Fruit fly (Drosophila melanogaster) whole organism: ENCODE data around the gene CG31704.

Experiments
- CG8478 ChIP-seq: fragments of >200 bp; optimal IDR thresholded peaks from 2 replicates; lab custom pipeline; 2018; ENCODE audit warnings: inconsistent platforms
- Dll ChIP-seq: fragments of >200 bp; optimal IDR thresholded peaks from 2 replicates; lab custom pipeline; 2017
- EcR ChIP-seq, 2 experiments: fragments of >200 bp; optimal IDR thresholded peaks; 2 replicates each; lab custom pipeline; 2017; ENCODE audit warnings: missing biosample characterization in 2 of 2, missing genetic modification characterization in 2 of 2, missing genetic modification reagents in 2 of 2
- pan ChIP-seq: fragments of >200 bp; optimal IDR thresholded peaks from 2 replicates; lab custom pipeline; 2017
- psq ChIP-seq: fragments of >200 bp; optimal IDR thresholded peaks from 2 replicates; lab custom pipeline; 2017
- usp ChIP-seq: fragments of >200 bp; optimal IDR thresholded peaks from 2 replicates; lab custom pipeline; 2017; ENCODE audit warnings: missing biosample characterization, missing genetic modification characterization, mixed read lengths

Gene CG31704

DNA sequence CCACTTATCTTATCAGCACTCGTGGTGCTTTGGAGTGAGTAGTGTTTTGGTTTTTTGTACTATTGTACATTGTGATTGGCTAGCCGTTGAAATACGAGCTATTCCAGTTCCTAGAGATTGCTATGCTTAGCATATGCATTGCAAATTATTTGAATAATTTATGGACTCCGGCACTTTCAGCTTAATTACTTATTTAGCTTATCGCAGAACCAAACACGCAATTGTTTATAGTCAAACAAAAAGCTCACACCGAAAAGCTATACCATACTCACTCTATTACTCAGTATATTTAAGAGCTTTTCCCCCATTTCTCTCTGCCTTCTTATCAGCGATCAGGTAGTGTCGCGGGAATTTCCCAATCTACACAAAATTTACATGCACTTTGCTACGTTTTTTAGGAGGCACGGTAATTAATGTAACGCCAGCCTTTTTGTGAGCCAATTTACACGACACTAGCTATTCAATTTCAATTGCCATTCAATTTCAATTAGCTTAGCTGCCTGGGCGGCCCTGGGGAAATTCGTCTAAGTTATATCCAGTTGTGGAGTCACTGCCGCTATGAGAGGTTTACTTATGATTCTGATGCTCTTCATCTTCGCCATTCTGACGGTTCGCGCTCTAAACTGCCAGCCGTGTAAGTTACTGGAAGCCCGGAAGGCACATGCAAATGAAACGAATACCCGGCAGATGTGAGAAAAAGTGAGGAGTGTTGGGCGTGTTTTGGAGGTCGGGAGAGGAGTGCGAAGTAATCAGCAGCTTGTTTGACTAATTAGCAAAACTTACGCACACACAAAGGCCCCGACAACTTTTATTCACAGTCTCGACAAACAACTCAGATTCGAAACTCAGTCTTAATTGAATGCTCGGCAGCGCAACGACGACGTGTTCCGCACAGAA lies 2.0 kb downstream of the CG31704 start, which contains the start of the genes CG44008, CG14933, CG46426 and CG42486:
CG44008 (minus strand) TSS at position 155 of the 897 bp plus-strand sequence.
CG14933 (plus strand) TSS at position 538 of the 897 bp plus-strand sequence.
CG46426 (plus strand) TSS at position 538 of the 897 bp plus-strand sequence.
CG42486 (plus strand) TSS at position 847 of the 897 bp plus-strand sequence.
- no peak for TF ChIP-seq psq (lab: Kevin White, UChicago)
- no peak for TF ChIP-seq CG8478 (lab: Kevin White, UChicago)
- TF ChIP-seq Dll (lab: Kevin White, UChicago): no peak
- TF ChIP-seq pan (lab: Kevin White, UChicago): no peak
- no peak for TF ChIP-seq usp (GFP tag; lab: Kevin White, UChicago)

DNA sequence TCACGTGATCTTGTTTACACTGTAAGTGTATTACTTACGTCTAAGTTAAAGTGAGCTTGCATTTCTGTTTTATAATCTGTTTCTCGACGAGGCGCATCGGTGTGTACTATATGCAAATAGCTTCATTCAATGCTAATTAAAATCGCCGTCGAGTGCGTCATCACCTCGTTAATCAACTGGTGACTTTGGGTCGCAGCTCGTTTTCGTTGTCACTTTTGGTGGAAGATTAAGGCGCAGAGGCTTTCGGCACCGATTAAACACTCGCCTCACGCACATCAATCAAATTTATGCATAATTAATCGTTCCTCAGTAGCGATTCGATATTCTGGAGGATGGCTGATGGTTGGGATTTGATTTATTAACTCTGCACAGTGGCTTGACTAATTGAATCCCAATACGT lies 3.8 kb downstream of the CG31704 start:
- TF ChIP-seq pan (lab: Kevin White, UChicago): no peak

DNA sequence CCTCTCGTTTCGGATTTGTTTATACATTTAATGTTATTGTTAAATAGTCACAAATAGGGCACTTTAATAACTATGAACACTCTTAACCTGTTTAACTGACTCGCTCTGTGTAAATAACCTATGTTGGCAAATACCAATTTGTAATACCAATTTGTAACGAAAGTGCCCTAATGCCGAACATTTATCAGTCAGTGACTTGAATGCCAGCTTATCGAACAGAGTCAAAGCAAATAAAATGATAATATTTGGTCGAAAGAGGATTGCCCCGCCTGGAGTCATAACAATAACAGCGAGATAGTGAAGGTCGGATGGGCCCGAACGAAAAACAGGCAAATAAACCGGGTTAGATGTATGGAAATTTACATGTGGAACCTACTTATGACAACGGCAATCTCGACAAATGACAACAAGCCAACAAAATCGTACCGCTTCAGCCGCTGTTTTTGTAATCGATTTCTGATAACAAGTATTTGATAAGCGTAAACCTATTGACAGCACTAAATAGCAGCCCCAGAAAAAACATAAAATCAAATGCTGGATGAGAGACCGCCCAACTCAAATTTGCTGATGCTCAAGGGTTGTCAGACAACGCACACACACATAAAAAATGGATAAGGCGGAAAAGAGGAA lies 4.8 kb downstream of the CG31704 start:
- TF ChIP-seq EcR (GFP tag; optimal IDR thresholded peaks at IDR 0.05; lab: Kevin White, UChicago): no peak
- no peak for TF ChIP-seq psq (lab: Kevin White, UChicago)
- no peak for TF ChIP-seq pan (lab: Kevin White, UChicago)
- TF ChIP-seq usp (GFP tag; lab: Kevin White, UChicago): no peak
- TF ChIP-seq Dll (lab: Kevin White, UChicago): no peak
- TF ChIP-seq CG8478 (lab: Kevin White, UChicago): no peak

DNA sequence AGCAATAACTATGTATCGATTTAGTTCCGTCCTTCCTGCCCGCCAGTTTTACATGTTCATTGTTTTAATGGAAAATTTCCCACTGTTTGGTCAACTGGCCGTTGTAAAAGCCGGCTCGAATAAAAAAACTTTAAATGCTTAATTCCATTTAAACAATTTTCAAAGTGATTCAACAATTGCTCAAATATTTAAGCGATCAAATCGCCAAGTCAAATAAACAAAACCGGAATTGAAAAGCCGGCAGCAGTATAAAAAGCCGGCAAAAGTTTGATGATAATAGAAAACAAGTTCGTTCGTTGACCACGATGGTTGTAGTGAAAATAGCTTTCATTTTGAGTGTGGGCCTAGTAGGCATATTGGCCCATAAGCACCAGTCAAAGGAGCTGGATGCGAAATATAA lies 6.4 kb downstream of the CG31704 start, which contains the start of gene Mal-B1:
Mal-B1 (plus strand) TSS at position 301 of the 400 bp plus-strand sequence.
- TF ChIP-seq EcR (GFP tag; optimal IDR thresholded peaks at IDR 0.05; lab: Kevin White, UChicago): no peak
- TF ChIP-seq psq (lab: Kevin White, UChicago): no peak
- no peak for TF ChIP-seq CG8478 (lab: Kevin White, UChicago)
- no peak for TF ChIP-seq usp (GFP tag; lab: Kevin White, UChicago)
- TF ChIP-seq pan (lab: Kevin White, UChicago): no peak
- TF ChIP-seq Dll (lab: Kevin White, UChicago): no peak

DNA sequence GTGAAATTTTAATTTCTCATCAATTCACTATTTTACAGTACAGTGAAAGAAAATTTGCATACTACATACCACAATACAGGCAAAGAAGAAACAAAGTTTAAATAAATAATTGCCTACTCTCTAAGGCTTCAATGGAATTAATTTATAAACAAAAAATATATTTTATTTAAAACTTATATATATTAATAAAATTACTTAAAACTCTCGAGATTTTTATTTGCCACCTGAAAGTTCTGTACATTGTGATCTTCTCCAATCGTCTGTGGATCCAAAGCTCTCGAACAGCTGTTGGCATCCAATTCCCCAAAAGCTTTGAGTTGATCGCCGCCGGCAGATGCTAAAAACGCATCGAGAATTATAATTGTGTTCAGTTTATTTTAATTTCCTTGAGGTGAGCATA lies 9.2 kb downstream of the CG31704 start, which contains the start of gene Mal-B2:
Mal-B2 (plus strand) TSS at position 301 of the 400 bp plus-strand sequence.
- TF ChIP-seq CG8478 (lab: Kevin White, UChicago): no peak
- no peak for TF ChIP-seq pan (lab: Kevin White, UChicago)
- no peak for TF ChIP-seq psq (lab: Kevin White, UChicago)
- no peak for TF ChIP-seq Dll (lab: Kevin White, UChicago)
- no peak for TF ChIP-seq usp (GFP tag; lab: Kevin White, UChicago)
- TF ChIP-seq EcR (GFP tag; optimal IDR thresholded peaks at IDR 0.05; lab: Kevin White, UChicago): no peak

DNA sequence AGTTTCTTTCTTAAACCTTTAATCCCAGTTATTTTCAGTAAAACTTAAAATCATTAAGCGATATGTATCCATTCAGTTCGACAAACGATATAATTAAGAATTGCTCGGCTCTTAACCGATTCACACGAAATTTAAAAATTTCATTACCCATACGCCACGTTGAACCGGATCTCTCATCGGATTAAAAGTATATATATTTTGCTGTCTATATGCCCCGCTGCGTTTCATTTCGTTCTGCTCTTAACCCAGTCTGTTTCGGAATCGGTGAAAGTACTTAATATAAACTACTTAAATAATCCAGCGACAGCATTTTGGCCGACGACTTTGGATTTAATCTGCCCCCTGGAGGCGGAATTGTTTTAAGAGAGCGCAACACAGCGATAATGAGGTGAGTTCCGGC lies 12.6 kb downstream of the CG31704 start, which contains the start of gene CG42751:
CG42751 (plus strand) TSS at position 301 of the 400 bp plus-strand sequence.
- TF ChIP-seq psq (lab: Kevin White, UChicago): no peak
- TF ChIP-seq CG8478 (lab: Kevin White, UChicago): no peak
- no peak for TF ChIP-seq usp (GFP tag; lab: Kevin White, UChicago)
- no peak for TF ChIP-seq pan (lab: Kevin White, UChicago)
- no peak for TF ChIP-seq Dll (lab: Kevin White, UChicago)
- TF ChIP-seq EcR (GFP tag; optimal IDR thresholded peaks at IDR 0.05; lab: Kevin White, UChicago): no peak

DNA sequence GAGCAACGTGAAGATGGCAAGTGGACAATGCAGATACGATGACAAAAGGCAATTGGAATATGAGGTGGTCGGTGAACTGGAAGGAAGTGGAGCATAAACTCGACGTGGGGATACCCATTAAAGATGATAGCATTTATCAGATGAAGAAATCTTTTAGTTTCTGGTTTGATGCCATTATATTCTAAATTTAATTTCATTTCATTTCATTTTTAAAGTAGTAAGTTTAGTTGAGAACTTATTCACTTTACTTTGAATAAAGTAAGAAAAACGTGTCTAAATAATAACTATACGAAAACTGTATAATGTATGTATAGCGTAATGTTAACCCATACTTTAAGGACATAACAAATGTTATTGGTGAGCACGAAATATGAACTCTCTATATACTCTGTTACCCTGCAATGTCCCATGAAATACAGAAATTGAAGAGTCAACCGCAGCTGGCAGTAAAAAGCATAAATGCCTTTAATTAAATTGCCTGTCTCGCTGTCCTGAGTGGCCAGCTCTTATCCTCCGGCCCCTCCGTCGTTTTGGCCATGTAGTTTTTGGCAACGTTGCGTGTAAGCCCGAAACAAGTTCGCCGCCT lies 30.5 kb downstream of the CG31704 start:
- no peak for TF ChIP-seq usp (GFP tag; lab: Kevin White, UChicago)
- TF ChIP-seq pan (lab: Kevin White, UChicago): peak; percentile 76

DNA sequence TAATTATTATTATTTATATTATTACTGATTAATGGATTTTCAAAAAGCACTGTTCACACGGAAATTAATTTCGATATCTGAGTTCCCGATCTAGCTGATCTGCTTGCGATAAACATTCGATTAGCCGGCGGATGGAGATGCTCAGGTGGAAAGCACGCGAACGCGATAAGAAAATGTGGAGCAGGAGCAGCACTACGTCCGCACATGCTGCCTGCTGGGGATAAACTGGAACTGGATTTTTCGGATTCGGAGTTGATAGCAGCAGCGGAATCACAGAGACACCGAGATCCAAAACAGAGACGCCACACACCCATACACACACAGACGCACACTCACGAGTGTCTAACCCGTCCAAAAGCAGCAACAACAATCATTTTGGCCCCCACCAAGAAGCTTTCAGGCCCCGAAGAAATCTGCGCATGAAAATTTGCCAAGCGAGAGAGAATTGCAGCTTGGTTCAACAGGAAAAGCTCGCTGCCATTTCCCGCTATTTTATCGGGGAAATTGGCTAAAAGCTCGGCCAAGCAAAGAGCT lies 33.8 kb downstream of the CG31704 start:
- TF ChIP-seq usp (GFP tag; lab: Kevin White, UChicago) (no peak), psq (lab: Kevin White, UChicago) (no peak), CG8478 (lab: Kevin White, UChicago) (no peak), EcR (GFP tag; optimal IDR thresholded peaks at IDR 0.05; lab: Kevin White, UChicago) (no peak), Dll (lab: Kevin White, UChicago) (no peak), pan (lab: Kevin White, UChicago) (no peak)

DNA sequence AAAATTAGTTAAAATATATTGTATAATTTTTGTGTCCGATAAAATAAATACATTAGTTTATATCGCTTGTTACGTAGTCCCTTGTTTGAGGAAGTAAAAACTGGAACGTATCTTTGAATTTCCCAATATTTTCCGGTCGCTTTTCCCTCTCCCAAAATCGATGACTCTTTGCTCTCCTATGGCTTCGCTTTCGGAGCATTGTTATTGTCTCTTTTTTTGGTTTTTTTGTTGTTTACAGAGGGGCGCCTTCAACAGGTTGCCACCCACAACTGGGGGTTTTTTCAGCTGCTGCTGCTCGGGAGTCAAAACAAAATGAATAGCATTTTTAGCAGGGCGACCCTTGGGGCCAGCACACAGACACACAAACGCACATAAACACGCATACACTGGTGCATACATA lies 34.4 kb downstream of the CG31704 start:
- no peak for TF ChIP-seq usp (GFP tag; lab: Kevin White, UChicago)

DNA sequence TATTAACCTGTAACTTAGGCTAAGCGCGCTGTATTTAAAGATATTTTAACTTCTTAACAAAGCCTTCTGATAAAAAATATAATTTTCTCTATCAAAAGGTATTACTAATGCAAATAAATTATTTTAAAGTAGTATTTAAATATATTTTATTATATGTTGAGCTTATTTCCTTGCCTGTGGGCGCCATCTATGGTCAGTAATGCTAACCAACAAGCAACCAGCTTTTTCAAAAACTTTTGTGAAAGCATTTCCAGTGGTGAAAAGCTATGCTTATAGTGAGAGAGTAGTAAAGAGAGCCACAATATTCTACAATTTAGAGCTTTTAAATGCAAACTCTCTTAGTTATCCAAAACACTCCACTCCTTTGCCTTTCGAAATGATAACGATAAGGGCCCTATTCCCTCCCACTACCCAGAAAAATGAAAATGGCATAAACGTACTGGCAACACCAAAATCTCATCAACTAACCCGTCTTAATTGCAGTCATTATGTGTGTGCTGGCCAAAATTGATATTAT lies 38.4 kb downstream of the CG31704 start:
- no peak for TF ChIP-seq psq (lab: Kevin White, UChicago)
- TF ChIP-seq pan (lab: Kevin White, UChicago): no peak
- TF ChIP-seq EcR (GFP tag; optimal IDR thresholded peaks at IDR 0.05; lab: Kevin White, UChicago): no peak
- no peak for TF ChIP-seq CG8478 (lab: Kevin White, UChicago)
- no peak for TF ChIP-seq usp (GFP tag; lab: Kevin White, UChicago)
- no peak for TF ChIP-seq Dll (lab: Kevin White, UChicago)
